Worm (Caenorhabditis elegans) whole organism, mixed stage, embryonic: ENCODE results near the gene elpc-4.

Source experiments
- bed-3 ChIP-seq: fragments of 200-800 bp; sonication (Bioruptor generic); optimal IDR thresholded peaks from 3 replicates; lab custom pipeline; 2018; ENCODE audit warnings: mild to moderate bottlenecking, missing genetic modification characterization, moderate library complexity, missing compliant biosample characterization
- blmp-1 ChIP-seq: fragments of 150-350 bp; optimal IDR thresholded peaks from 2 replicates; lab custom pipeline; 2014; ENCODE audit warnings: missing biosample characterization, missing genetic modification characterization
- ceh-39 ChIP-seq: fragments of 150-350 bp; optimal IDR thresholded peaks from 2 replicates; lab custom pipeline; 2014; ENCODE audit warnings: missing biosample characterization, missing genetic modification characterization
- ceh-43 ChIP-seq: fragments of 200-800 bp; sonication (Bioruptor generic); optimal IDR thresholded peaks from 2 replicates; lab custom pipeline; 2018; ENCODE audit warnings: mild to moderate bottlenecking, missing genetic modification characterization, moderate library complexity, missing compliant biosample characterization
- ceh-83 ChIP-seq: fragments of 200-800 bp; sonication (Bioruptor generic); optimal IDR thresholded peaks from 2 replicates; lab custom pipeline; 2018; ENCODE audit warnings: mild to moderate bottlenecking, missing genetic modification characterization, missing compliant biosample characterization
- ces-1 ChIP-seq: fragments of 150-350 bp; optimal IDR thresholded peaks from 2 replicates; lab custom pipeline; 2014; ENCODE audit warnings: missing biosample characterization, missing genetic modification reagents, missing genetic modification characterization
- cnd-1 ChIP-seq: fragments of 200-800 bp; sonication (Bioruptor generic); optimal IDR thresholded peaks from 2 replicates; lab custom pipeline; 2018; ENCODE audit warnings: mild to moderate bottlenecking, missing genetic modification characterization, missing compliant biosample characterization
- drap-1 ChIP-seq: fragments of 200-800 bp; sonication (Bioruptor generic); optimal IDR thresholded peaks from 3 replicates; lab custom pipeline; 2018; ENCODE audit warnings: mild to moderate bottlenecking, missing genetic modification characterization, missing compliant biosample characterization
- elt-3 ChIP-seq: fragments of 150-350 bp; optimal IDR thresholded peaks from 2 replicates; lab custom pipeline; 2014; ENCODE audit warnings: missing biosample characterization, missing genetic modification characterization
- flh-1 ChIP-seq: fragments of 200-800 bp; sonication (Bioruptor generic); optimal IDR thresholded peaks from 2 replicates; lab custom pipeline; 2018; ENCODE audit warnings: mild to moderate bottlenecking, missing genetic modification characterization, moderate library complexity, missing compliant biosample characterization
- ham-2 ChIP-seq: fragments of 200-800 bp; sonication (Bioruptor generic); optimal IDR thresholded peaks from 2 replicates; lab custom pipeline; 2018; ENCODE audit warnings: mild to moderate bottlenecking, missing genetic modification characterization, missing compliant biosample characterization
- hlh-1 ChIP-seq: fragments of 150-350 bp; optimal IDR thresholded peaks from 2 replicates; lab custom pipeline; 2014; ENCODE audit warnings: missing biosample characterization, missing genetic modification reagents, missing genetic modification characterization
- lin-13 ChIP-seq: fragments of 150-350 bp; optimal IDR thresholded peaks from 2 replicates; lab custom pipeline; 2014; ENCODE audit warnings: missing biosample characterization, missing genetic modification characterization
- lin-32 ChIP-seq: fragments of 200-800 bp; sonication (Bioruptor generic); optimal IDR thresholded peaks from 2 replicates; lab custom pipeline; 2018; ENCODE audit warnings: mild to moderate bottlenecking, missing genetic modification characterization, missing compliant biosample characterization
- lsy-2 ChIP-seq: fragments of 150-350 bp; optimal IDR thresholded peaks from 2 replicates; lab custom pipeline; 2014; ENCODE audit warnings: missing biosample characterization, missing genetic modification characterization
- mab-5 ChIP-seq: fragments of 150-350 bp; optimal IDR thresholded peaks from 2 replicates; lab custom pipeline; 2014; ENCODE audit warnings: missing biosample characterization, missing genetic modification characterization
- mep-1 ChIP-seq: fragments of 150-350 bp; optimal IDR thresholded peaks from 2 replicates; lab custom pipeline; 2017; ENCODE audit warnings: missing biosample characterization, missing genetic modification reagents, missing genetic modification characterization, inconsistent platforms
- mls-2 ChIP-seq: sonication (generic microtip); optimal IDR thresholded peaks from 2 replicates; lab custom pipeline; 2016; ENCODE audit warnings: mild to moderate bottlenecking, missing genetic modification characterization, moderate library complexity, missing compliant biosample characterization
- nhr-12 ChIP-seq: fragments of 150-350 bp; optimal IDR thresholded peaks from 2 replicates; lab custom pipeline; 2014; ENCODE audit warnings: missing biosample characterization, missing genetic modification characterization
- nhr-2 ChIP-seq: fragments of 150-350 bp; optimal IDR thresholded peaks from 2 replicates; lab custom pipeline; 2014; ENCODE audit warnings: missing biosample characterization, missing genetic modification characterization
- nhr-28 ChIP-seq: fragments of 150-350 bp; optimal IDR thresholded peaks from 2 replicates; lab custom pipeline; 2014; ENCODE audit warnings: missing biosample characterization, missing genetic modification characterization
- nhr-76 ChIP-seq: sonication (generic microtip); optimal IDR thresholded peaks from 2 replicates; lab custom pipeline; 2017; ENCODE audit warnings: missing biosample characterization, missing genetic modification characterization
- pha-4 ChIP-seq: fragments of 150-350 bp; optimal IDR thresholded peaks from 2 replicates; lab custom pipeline; 2018; ENCODE audit warnings: missing biosample characterization, missing genetic modification reagents, missing genetic modification characterization
- sptf-1 ChIP-seq: sonication (generic microtip); optimal IDR thresholded peaks from 2 replicates; lab custom pipeline; 2017; ENCODE audit warnings: mild to moderate bottlenecking, missing genetic modification characterization, moderate library complexity, missing compliant biosample characterization
- unc-120 ChIP-seq: sonication (generic microtip); optimal IDR thresholded peaks from 2 replicates; lab custom pipeline; 2017; ENCODE audit warnings: missing genetic modification characterization, missing compliant biosample characterization; ENCODE audit not compliant: poor library complexity, severe bottlenecking
- unc-39 ChIP-seq: fragments of 150-350 bp; optimal IDR thresholded peaks from 2 replicates; lab custom pipeline; 2014; ENCODE audit warnings: missing biosample characterization, missing genetic modification characterization
- unc-62 ChIP-seq: fragments of 150-350 bp; optimal IDR thresholded peaks from 2 replicates; lab custom pipeline; 2014; ENCODE audit warnings: missing biosample characterization, missing genetic modification reagents, missing genetic modification characterization
- zip-8 ChIP-seq: fragments of 150-350 bp; optimal IDR thresholded peaks from 2 replicates; lab custom pipeline; 2014; ENCODE audit warnings: missing biosample characterization, missing genetic modification characterization
- ztf-11 ChIP-seq: fragments of 150-350 bp; optimal IDR thresholded peaks from 2 replicates; lab custom pipeline; 2014; ENCODE audit warnings: missing biosample characterization, missing genetic modification characterization

Gene elpc-4

ce11 chrIV:8006161-8006560 is 10.6 kb upstream of the elpc-4 start:
- no peak for TF ChIP-seq mab-5
- TF ChIP-seq zip-8: peak; percentile 51
- no peak for TF ChIP-seq nhr-28 (tag; lab: Kevin White, UChicago)
- no peak for TF ChIP-seq nhr-12 (tag; lab: Kevin White, UChicago)
- no peak for TF ChIP-seq elt-3 (tag; lab: Kevin White, UChicago)
- TF ChIP-seq flh-1: no peak
- peak; percentile 68 for TF ChIP-seq nhr-2
- TF ChIP-seq ceh-39 (tag; lab: Kevin White, UChicago): no peak
- TF ChIP-seq unc-39 (tag; lab: Kevin White, UChicago): no peak
- TF ChIP-seq unc-62 (GFP tag; lab: Kevin White, UChicago): no peak
- no peak for TF ChIP-seq pha-4
- TF ChIP-seq ceh-43: no peak
- TF ChIP-seq nhr-76 (tag; lab: Kevin White, UChicago): no peak
- no peak for TF ChIP-seq lsy-2
- TF ChIP-seq, all 35 proteins: peak for 2

- TF ChIP-seq hlh-1 (tag; lab: Kevin White, UChicago): no peak
- TF ChIP-seq ceh-83: no peak
- no peak for TF ChIP-seq flh-1
- TF ChIP-seq, all 35 proteins: peak for 0
These were observed 9.2 kb upstream of the elpc-4 start for ce11 chrIV:8007549-8007948.

- TF ChIP-seq lin-13 (tag; lab: Kevin White, UChicago): no peak
- TF ChIP-seq ham-2: peak; percentile 63
- TF ChIP-seq ceh-43: no peak
- no peak for TF ChIP-seq unc-39 (tag; lab: Kevin White, UChicago)
- no peak for TF ChIP-seq lin-32 (GFP tag; lab: Kevin White, UChicago)
- TF ChIP-seq elt-3 (tag; lab: Kevin White, UChicago): no peak
- TF ChIP-seq lsy-2: no peak
- no peak for TF ChIP-seq ceh-39 (tag; lab: Kevin White, UChicago)
- TF ChIP-seq unc-120: no peak
- peak; percentile 0 for TF ChIP-seq mls-2 (tag; lab: Kevin White, UChicago)
- TF ChIP-seq drap-1 (GFP tag; lab: Kevin White, UChicago): no peak
- TF ChIP-seq cnd-1 (tag; lab: Kevin White, UChicago): peak; percentile 17
- no peak for TF ChIP-seq ztf-11 (tag; lab: Kevin White, UChicago)
- peak; percentile 98 for TF ChIP-seq nhr-2
- no peak for TF ChIP-seq nhr-76 (tag; lab: Kevin White, UChicago)
These were observed 8.7 kb upstream of the elpc-4 start for ce11 chrIV:8008137-8008536.

ce11 chrIV:8009374-8009773 is 7.4 kb upstream of the elpc-4 start:
- TF ChIP-seq sptf-1 (tag; lab: Kevin White, UChicago) (no peak), mls-2 (tag; lab: Kevin White, UChicago) (peak; percentile 10), blmp-1 (peak; percentile 62), lin-13 (tag; lab: Kevin White, UChicago) (no peak), ham-2 (peak; percentile 47), mep-1 (no peak), ceh-83 (no peak)

ce11 chrIV:8010521-8010920 is 6.3 kb upstream of the elpc-4 start:
- TF ChIP-seq lsy-2: peak; percentile 5
- TF ChIP-seq ces-1 (GFP tag; lab: Kevin White, UChicago): no peak
- TF ChIP-seq, all 35 proteins: peak for 1

ce11 chrIV:8012330-8012729 is 4.5 kb upstream of the elpc-4 start, which contains the start of gene Y42H9B.3:
Gene Y42H9B.3, minus strand, starts transcription at chrIV:8012430.
- TF ChIP-seq mls-2 (tag; lab: Kevin White, UChicago) (no peak), nhr-2 (peak; percentile 59), bed-3 (GFP tag; lab: Kevin White, UChicago) (no peak)
- TF ChIP-seq, all 35 proteins: peak for 1

ce11 chrIV:8013849-8014248 is 2.9 kb upstream of the elpc-4 start, which contains the start of gene C26B2.8:
Gene C26B2.8, plus strand, starts transcription at chrIV:8014149.
- no peak for TF ChIP-seq lin-13 (tag; lab: Kevin White, UChicago)
- no peak for TF ChIP-seq lsy-2
- no peak for TF ChIP-seq lin-32 (GFP tag; lab: Kevin White, UChicago)
- no peak for TF ChIP-seq ceh-39 (tag; lab: Kevin White, UChicago)
- no peak for TF ChIP-seq mab-5
- no peak for TF ChIP-seq blmp-1
- no peak for TF ChIP-seq elt-3 (tag; lab: Kevin White, UChicago)
- no peak for TF ChIP-seq hlh-1 (tag; lab: Kevin White, UChicago)
- no peak for TF ChIP-seq unc-62 (GFP tag; lab: Kevin White, UChicago)
